Worm (Caenorhabditis elegans): ENCODE results near the gene C45G9.4.

DNA sequence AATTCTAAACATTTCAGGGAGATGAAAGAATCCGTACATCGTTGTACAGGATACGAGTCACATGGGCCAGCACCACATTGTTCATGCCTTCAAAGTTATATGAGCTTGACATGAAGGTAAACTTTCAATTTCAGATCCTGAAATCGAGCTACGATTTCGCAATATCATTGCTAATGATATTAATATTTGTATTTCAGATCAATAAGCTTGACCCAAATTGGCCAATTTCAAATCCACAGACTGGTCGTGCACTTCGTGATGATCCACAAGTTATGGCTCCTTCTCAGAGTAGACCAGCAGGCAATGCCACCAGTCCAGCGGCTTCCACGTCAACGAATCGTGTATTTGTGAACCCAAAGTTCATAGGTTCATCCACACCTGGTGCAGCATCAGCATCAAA, 36.1 kb upstream of the C45G9.4 start:
- TF ChIP-seq Y55F3AM.14 (GFP tag; optimal IDR thresholded peaks at IDR 0.05) = no peak
- no peak for TF ChIP-seq unc-62 (GFP tag; optimal IDR thresholded peaks at IDR 0.05)
- no peak for TF ChIP-seq C34F6.9 (tag; optimal IDR thresholded peaks at IDR 0.05)
- no peak for TF ChIP-seq nhr-12 (tag; optimal IDR thresholded peaks at IDR 0.05)
